Fruit fly (Drosophila melanogaster): ENCODE data around the gene CG31517.

The CG31517 gene

dm6 chr3R:13956809-13957351, 8.7 kb downstream of the CG31517 start:
- TF ChIP-seq CG8478 (optimal IDR thresholded peaks at IDR 0.05) (no peak), CTCF (optimal IDR thresholded peaks at IDR 0.05) (no peak)

dm6 chr3R:13958582-13958981, 10.4 kb downstream of the CG31517 start, which contains the start of gene Ipp:
Gene Ipp, plus strand, starts transcription at chr3R:13958789.
- TF ChIP-seq CTCF (optimal IDR thresholded peaks at IDR 0.05) (peak in 1 of 2 experiments; percentile 16), CG8478 (optimal IDR thresholded peaks at IDR 0.05) (no peak)

dm6 chr3R:13964074-13964473, 15.9 kb downstream of the CG31517 start, which contains the start of gene Kots:
Gene Kots, minus strand, starts transcription at chr3R:13964174.
- no peak for TF ChIP-seq CG8478 (optimal IDR thresholded peaks at IDR 0.05)
- TF ChIP-seq CTCF (optimal IDR thresholded peaks at IDR 0.05): no peak

- TF ChIP-seq CG8478 (optimal IDR thresholded peaks at IDR 0.05) (no peak), CTCF (optimal IDR thresholded peaks at IDR 0.05) (no peak)
Observed at dm6 chr3R:13964513-13964975, 16.3 kb downstream of the CG31517 start, which contains the start of gene Orc2. Gene Orc2, plus strand, starts transcription at chr3R:13964885.

dm6 chr3R:13971728-13972448, 23.7 kb downstream of the CG31517 start:
- no peak for TF ChIP-seq CTCF (optimal IDR thresholded peaks at IDR 0.05)
- no peak for TF ChIP-seq CG8478 (optimal IDR thresholded peaks at IDR 0.05)

dm6 chr3R:13972653-13973052, 24.4 kb downstream of the CG31517 start:
- no peak for TF ChIP-seq CG8478 (optimal IDR thresholded peaks at IDR 0.05)
- no peak for TF ChIP-seq CTCF (optimal IDR thresholded peaks at IDR 0.05)

- no peak for TF ChIP-seq CTCF (optimal IDR thresholded peaks at IDR 0.05)
- no peak for TF ChIP-seq CG8478 (optimal IDR thresholded peaks at IDR 0.05)
Observed at dm6 chr3R:13974741-13975245, 26.6 kb downstream of the CG31517 start.

- TF ChIP-seq CG8478 (optimal IDR thresholded peaks at IDR 0.05) (no peak), CTCF (optimal IDR thresholded peaks at IDR 0.05) (no peak)
Observed at dm6 chr3R:13976070-13976492, 27.9 kb downstream of the CG31517 start.

dm6 chr3R:13977126-13977991, 29.1 kb downstream of the CG31517 start:
- TF ChIP-seq CG8478 (optimal IDR thresholded peaks at IDR 0.05) (no peak), CTCF (optimal IDR thresholded peaks at IDR 0.05) (no peak)

dm6 chr3R:13978078-13978559, 29.9 kb downstream of the CG31517 start:
- no peak for TF ChIP-seq CG8478 (optimal IDR thresholded peaks at IDR 0.05)
- TF ChIP-seq CTCF (optimal IDR thresholded peaks at IDR 0.05): no peak

- TF ChIP-seq CTCF (optimal IDR thresholded peaks at IDR 0.05) (no peak), CG8478 (optimal IDR thresholded peaks at IDR 0.05) (no peak)
Observed at dm6 chr3R:13980956-13981355, 32.7 kb downstream of the CG31517 start.

- TF ChIP-seq CG8478 (optimal IDR thresholded peaks at IDR 0.05) (no peak), CTCF (optimal IDR thresholded peaks at IDR 0.05) (no peak)
Observed at dm6 chr3R:13981584-13981983, 33.4 kb downstream of the CG31517 start.

- TF ChIP-seq CG8478 (optimal IDR thresholded peaks at IDR 0.05): no peak
- TF ChIP-seq CTCF (optimal IDR thresholded peaks at IDR 0.05): no peak
Observed at dm6 chr3R:13982298-13982846, 34.2 kb downstream of the CG31517 start.

dm6 chr3R:13983272-13984032, 35.2 kb downstream of the CG31517 start:
- no peak for TF ChIP-seq CTCF (optimal IDR thresholded peaks at IDR 0.05)
- TF ChIP-seq CG8478 (optimal IDR thresholded peaks at IDR 0.05): no peak
